Fruit fly (Drosophila melanogaster): ENCODE measurements around the gene Hn.

Hn gene

DNA sequence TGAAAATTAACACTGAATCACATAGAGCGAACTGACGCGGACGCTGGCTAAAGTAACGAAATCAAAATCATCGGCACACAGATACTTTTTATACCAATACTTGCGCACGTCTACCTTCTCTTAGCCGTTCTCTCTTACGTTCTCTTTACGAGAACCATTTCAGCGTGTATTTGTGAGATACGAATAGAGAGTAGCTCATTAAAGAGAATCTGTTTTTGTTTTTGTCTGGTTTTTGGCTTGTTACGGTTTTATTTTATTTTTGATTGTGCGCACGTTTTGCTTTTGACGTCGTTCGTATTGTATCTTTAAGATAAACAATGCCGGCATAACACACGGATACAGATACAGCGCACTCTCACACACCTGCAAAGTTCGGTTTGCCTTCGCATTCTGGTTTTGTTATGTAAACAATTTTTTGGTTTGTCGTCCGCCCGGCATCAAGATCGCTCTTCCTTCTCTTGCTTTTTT, 45.1 kb downstream of the Hn start:
- TF ChIP-seq rn (GFP tag; IDR thresholded peaks at IDR 0.05), result no peak
- peak; percentile 6 for TF ChIP-seq CG13204 (GFP tag; optimal IDR thresholded peaks at IDR 0.05)
- no peak for TF ChIP-seq Pif1A (GFP tag; optimal IDR thresholded peaks at IDR 0.05)
- peak; percentile 69 for TF ChIP-seq EcR (GFP tag; optimal IDR thresholded peaks at IDR 0.05)
- peak; percentile 81 for TF ChIP-seq CG12605 (GFP tag; IDR thresholded peaks at IDR 0.05)
- peak; percentile 54; the same call in 1 of the 2 replicates for TF ChIP-seq Ets98B (GFP tag; IDR thresholded peaks at IDR 0.05)
- peak; percentile 76 for TF ChIP-seq gl (tag; optimal IDR thresholded peaks at IDR 0.05)
- TF ChIP-seq Snoo (tag; optimal IDR thresholded peaks at IDR 0.05), result peak; percentile 29
- TF ChIP-seq CG32121 (GFP tag; IDR thresholded peaks at IDR 0.05), result 0 out of 2 replicates have a peak, but pooled peaks have one; percentile 48
- no peak for TF ChIP-seq D1 (tag; optimal IDR thresholded peaks at IDR 0.05)
- TF ChIP-seq CG8301 (tag; optimal IDR thresholded peaks at IDR 0.05), result no peak
- no peak for TF ChIP-seq CG10348 (GFP tag; IDR thresholded peaks at IDR 0.05)
- TF ChIP-seq fd96Ca (GFP tag; IDR thresholded peaks at IDR 0.05), result peak; percentile 52; the same call in 2 of the 3 replicates
- TF ChIP-seq CG17806 (tag; optimal IDR thresholded peaks at IDR 0.05), result no peak
- TF ChIP-seq CG34367 (tag; optimal IDR thresholded peaks at IDR 0.05), result peak; percentile 24
- peak; percentile 29 for TF ChIP-seq CG8159 (tag; optimal IDR thresholded peaks at IDR 0.05)
- TF ChIP-seq CG4496 (GFP tag; IDR thresholded peaks at IDR 0.05), result peak; percentile 21; the same call in 1 of the 3 replicates
- TF ChIP-seq CG15710 (tag; optimal IDR thresholded peaks at IDR 0.05), result peak; percentile 41

DNA sequence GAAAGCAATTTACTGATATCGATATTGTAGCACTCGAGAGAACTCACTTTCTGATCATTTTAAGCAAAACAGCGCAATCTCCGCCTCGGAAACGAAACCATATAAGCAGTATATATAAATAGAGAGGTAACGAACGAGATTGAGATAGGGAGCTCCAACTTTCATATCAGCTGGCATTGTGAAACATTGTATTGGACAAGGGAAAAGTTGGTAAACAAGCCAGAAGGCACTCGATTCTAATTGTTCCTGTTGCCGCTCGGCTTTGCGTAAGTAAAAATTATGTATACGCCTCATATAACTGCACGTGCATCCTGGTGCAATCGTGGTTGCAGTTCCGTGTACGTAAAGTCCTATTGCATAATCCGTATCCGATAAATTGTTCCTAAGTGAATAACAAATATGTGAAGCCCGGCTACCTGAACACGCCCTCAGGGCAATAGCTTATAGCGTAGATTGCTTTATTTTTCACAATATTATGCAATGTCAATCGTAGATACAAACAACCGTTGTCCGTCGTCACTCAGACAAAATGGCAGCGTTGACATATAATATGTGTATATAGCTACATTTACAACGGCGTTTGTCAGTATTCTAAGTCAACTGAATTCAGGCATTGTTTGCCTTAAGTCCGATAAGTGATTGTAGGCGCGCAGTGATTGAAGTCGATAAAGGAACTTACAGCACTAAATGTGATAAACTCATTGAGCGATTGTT, 46.4 kb downstream of the Hn start:
- TF ChIP-seq CG32121 (GFP tag; IDR thresholded peaks at IDR 0.05), result no peak
- no peak for TF ChIP-seq Pif1B (GFP tag; optimal IDR thresholded peaks at IDR 0.05)
- TF ChIP-seq EcR (GFP tag; optimal IDR thresholded peaks at IDR 0.05), result peak; percentile 36
- TF ChIP-seq Pif1A (GFP tag; optimal IDR thresholded peaks at IDR 0.05), result no peak

DNA sequence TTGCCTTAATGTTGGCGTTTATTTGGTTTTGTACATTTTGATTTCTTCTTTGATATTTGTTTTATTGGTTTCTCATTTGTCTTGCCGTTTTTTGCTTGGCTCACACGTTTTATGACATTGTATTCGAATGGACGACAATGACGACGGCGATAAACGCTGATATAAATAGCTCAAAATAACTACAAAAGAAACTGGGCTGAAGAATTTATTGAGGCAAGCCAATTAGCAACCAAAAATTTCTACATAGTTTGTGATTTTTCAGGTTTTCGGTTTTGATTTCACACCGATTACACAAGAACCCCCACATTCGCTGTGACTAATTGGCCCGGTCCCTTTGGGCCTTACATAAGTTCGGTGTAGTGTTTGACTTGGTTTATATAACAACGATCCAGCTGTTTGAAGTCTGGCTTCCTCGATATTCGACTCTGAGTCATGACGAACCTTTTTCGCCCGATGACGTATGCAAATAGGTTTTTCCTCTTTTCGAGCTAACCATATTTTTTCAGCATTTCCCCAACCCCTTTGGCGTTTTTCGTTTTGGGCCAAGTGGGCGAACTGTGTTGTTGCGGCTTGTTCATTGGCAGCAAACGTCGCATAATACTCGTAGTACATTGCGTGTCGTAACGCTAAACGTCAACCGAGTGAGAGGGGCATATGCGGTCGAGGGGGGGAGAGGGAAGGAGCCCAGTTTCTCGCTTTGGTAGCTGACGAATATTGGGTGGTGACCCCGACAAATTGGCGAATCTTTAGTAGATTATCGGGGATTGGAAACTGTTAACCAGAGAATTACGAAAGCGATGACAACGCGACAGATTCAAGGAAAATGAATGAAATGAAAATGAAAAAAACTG, 47.5 kb downstream of the Hn start:
- TF ChIP-seq CG14655 (GFP tag; optimal IDR thresholded peaks at IDR 0.05) (no peak), CG15710 (tag; optimal IDR thresholded peaks at IDR 0.05) (no peak), CG8159 (tag; optimal IDR thresholded peaks at IDR 0.05) (no peak), rn (GFP tag; IDR thresholded peaks at IDR 0.05) (no peak), Pif1A (GFP tag; optimal IDR thresholded peaks at IDR 0.05) (no peak), CG9948 (tag; optimal IDR thresholded peaks at IDR 0.05) (no peak), Snoo (tag; optimal IDR thresholded peaks at IDR 0.05) (no peak), CG13204 (GFP tag; optimal IDR thresholded peaks at IDR 0.05) (no peak), Ets98B (GFP tag; IDR thresholded peaks at IDR 0.05) (no peak), CG8301 (tag; optimal IDR thresholded peaks at IDR 0.05) (no peak)

DNA sequence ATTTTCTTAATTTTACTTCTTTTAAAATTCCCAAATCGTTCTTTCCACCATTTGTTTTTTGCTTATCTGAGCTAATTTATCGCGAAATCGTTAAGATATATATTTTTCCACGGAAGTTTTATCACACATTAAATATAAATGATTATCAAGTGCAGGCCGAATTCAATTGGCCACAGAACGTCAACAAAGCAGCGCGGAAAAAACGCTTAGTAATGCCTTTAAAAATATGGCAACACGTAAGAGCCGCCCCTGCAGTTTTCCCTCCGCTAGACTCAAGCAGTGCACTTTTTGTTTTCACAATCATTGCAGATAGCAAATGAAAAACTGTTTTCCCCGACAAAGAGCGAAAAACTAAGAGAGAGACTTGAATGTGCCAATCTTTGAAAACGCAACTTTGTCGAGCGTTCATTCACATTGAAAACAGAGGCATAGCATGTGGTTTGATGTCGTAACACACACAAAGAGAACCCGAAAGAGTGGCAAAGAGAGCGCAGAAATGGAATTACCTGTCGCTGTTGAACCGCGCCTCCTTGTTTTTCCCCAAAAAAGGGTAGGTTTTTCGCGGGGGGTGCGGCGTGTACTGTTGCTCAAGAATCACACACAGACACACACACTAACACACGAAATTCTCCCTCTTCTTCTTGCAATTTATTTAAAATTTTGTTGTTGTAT, 48.4 kb downstream of the Hn start:
- TF ChIP-seq EcR (GFP tag; optimal IDR thresholded peaks at IDR 0.05) (peak; percentile 62), CG32121 (GFP tag; IDR thresholded peaks at IDR 0.05) (peak; percentile 38; the same call in 1 of the 2 replicates), Pif1B (GFP tag; optimal IDR thresholded peaks at IDR 0.05) (no peak), CG4496 (GFP tag; IDR thresholded peaks at IDR 0.05) (peak; percentile 47; the same call in 1 of the 3 replicates), CG13204 (GFP tag; optimal IDR thresholded peaks at IDR 0.05) (no peak), gl (tag; optimal IDR thresholded peaks at IDR 0.05) (peak; percentile 7), CG10348 (GFP tag; IDR thresholded peaks at IDR 0.05) (no peak), fd96Ca (GFP tag; IDR thresholded peaks at IDR 0.05) (peak; percentile 53; the same call in 1 of the 3 replicates), Ets98B (GFP tag; IDR thresholded peaks at IDR 0.05) (peak; percentile 45; the same call in 1 of the 2 replicates), CG12605 (GFP tag; IDR thresholded peaks at IDR 0.05) (peak; percentile 68; the same call in 1 of the 2 replicates)

DNA sequence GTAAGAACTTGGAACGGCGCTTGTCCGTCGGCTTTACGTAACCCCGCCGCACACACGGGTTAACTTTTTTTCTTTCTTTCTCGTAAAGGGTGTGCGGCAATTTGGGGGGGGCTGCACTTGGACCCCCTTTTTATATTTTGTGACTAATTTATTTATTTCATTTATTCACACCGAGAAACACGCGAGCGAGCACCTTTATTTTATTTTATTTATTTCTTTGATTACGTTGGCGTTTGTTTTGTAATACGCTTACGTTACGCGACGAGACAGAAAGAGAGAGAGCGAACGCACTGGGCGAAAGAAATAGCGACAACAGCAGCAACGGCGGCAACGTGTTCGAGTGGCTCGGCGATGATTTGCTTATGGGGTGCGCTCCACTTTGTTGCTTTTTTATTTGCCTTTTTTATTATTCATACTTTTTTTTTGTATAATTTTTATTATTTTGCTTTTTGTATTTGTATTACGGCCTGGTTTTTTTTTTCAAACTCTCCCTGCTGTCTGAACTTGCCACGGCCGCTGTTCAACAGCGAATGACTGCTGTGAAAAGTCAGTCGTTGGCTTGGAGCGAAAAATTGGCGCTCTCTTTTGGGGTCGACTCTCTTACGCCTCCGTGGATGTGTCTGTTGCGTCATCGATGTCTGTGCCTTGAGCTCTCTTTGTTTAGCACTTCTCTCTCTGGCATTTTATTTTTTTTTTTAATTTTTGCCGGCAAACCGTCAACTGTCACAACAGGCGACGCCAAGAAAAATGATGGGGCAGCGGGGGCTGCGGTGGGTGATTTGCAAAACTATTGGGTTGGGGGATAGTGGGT, 49.2 kb downstream of the Hn start, which contains the start of gene CG32369:
Gene CG32369 (minus strand): TSS at position 537 of the 811 bp plus-strand sequence.
- TF ChIP-seq CG4496 (GFP tag; IDR thresholded peaks at IDR 0.05) (peak; percentile 93), CG13204 (GFP tag; optimal IDR thresholded peaks at IDR 0.05) (peak; percentile 88), CG14655 (GFP tag; optimal IDR thresholded peaks at IDR 0.05) (peak; percentile 86), fd96Ca (GFP tag; IDR thresholded peaks at IDR 0.05) (no peak; the same call in 1 of the 3 replicates), CG15710 (tag; optimal IDR thresholded peaks at IDR 0.05) (peak; percentile 88), CG8159 (tag; optimal IDR thresholded peaks at IDR 0.05) (peak; percentile 82), CG9948 (tag; optimal IDR thresholded peaks at IDR 0.05) (peak; percentile 74), Pif1A (GFP tag; optimal IDR thresholded peaks at IDR 0.05) (peak; percentile 88), CG8301 (tag; optimal IDR thresholded peaks at IDR 0.05) (peak; percentile 77), rn (GFP tag; IDR thresholded peaks at IDR 0.05) (peak; percentile 90), Ets98B (GFP tag; IDR thresholded peaks at IDR 0.05) (peak; percentile 93), CG34367 (tag; optimal IDR thresholded peaks at IDR 0.05) (peak; percentile 88), CG17806 (tag; optimal IDR thresholded peaks at IDR 0.05) (peak; percentile 78), CG32121 (GFP tag; IDR thresholded peaks at IDR 0.05) (peak; percentile 93), gl (tag; optimal IDR thresholded peaks at IDR 0.05) (peak; percentile 88), D1 (tag; optimal IDR thresholded peaks at IDR 0.05) (peak; percentile 84), Snoo (tag; optimal IDR thresholded peaks at IDR 0.05) (peak; percentile 80), CG12605 (GFP tag; IDR thresholded peaks at IDR 0.05) (peak; percentile 93), EcR (GFP tag; optimal IDR thresholded peaks at IDR 0.05) (peak; percentile 78), Pif1B (GFP tag; optimal IDR thresholded peaks at IDR 0.05) (peak; percentile 85), CG10348 (GFP tag; IDR thresholded peaks at IDR 0.05) (no peak)
